Worm (Caenorhabditis elegans) whole organism, L3 larva: ENCODE results near the gene npr-5.

Experiments used
- R02D3.7 ChIP-seq: fragments of 150-350 bp; optimal IDR thresholded peaks from 2 replicates; lab custom pipeline; 2014; ENCODE audit warnings: missing biosample characterization, missing genetic modification characterization
- ama-1 ChIP-seq: fragments of 150-350 bp; optimal IDR thresholded peaks from 2 replicates; lab custom pipeline; 2018
- ceh-28 ChIP-seq: fragments of 150-350 bp; optimal IDR thresholded peaks from 2 replicates; lab custom pipeline; 2014; ENCODE audit warnings: missing biosample characterization, missing genetic modification reagents, missing genetic modification characterization
- ceh-82 ChIP-seq: fragments of 150-350 bp; optimal IDR thresholded peaks from 2 replicates; lab custom pipeline; 2014; ENCODE audit warnings: missing biosample characterization, missing genetic modification characterization
- daf-12 ChIP-seq: fragments of 150-350 bp; optimal IDR thresholded peaks from 2 replicates; lab custom pipeline; 2014; ENCODE audit warnings: missing biosample characterization, missing genetic modification reagents, missing genetic modification characterization
- egl-27 ChIP-seq: sonication (generic microtip); optimal IDR thresholded peaks from 4 replicates; lab custom pipeline; 2017; ENCODE audit warnings: missing biosample characterization, missing genetic modification reagents, missing genetic modification characterization
- egl-5 ChIP-seq: fragments of 150-350 bp; optimal IDR thresholded peaks from 2 replicates; lab custom pipeline; 2017; ENCODE audit warnings: missing biosample characterization, missing genetic modification reagents, missing genetic modification characterization, inconsistent platforms
- elt-2 ChIP-seq: sonication (generic microtip); optimal IDR thresholded peaks from 2 replicates; lab custom pipeline; 2016; ENCODE audit warnings: missing genetic modification reagents, mild to moderate bottlenecking, missing genetic modification characterization, missing compliant biosample characterization
- elt-3 ChIP-seq, 3 experiments: fragments of 150-350 bp in 1 of 3; sonication (generic microtip) in 2 of 3; optimal IDR thresholded peaks; 2 replicates in 2 of 3; 4 replicates in 1 of 3; lab custom pipeline; 2014 to 2017; ENCODE audit warnings: missing biosample characterization in 3 of 3, missing genetic modification characterization in 3 of 3
- fkh-10 ChIP-seq: sonication (generic microtip); optimal IDR thresholded peaks from 2 replicates; lab custom pipeline; 2017; ENCODE audit warnings: missing biosample characterization, missing genetic modification reagents, missing genetic modification characterization
- fkh-2 ChIP-seq: fragments of 150-350 bp; optimal IDR thresholded peaks from 2 replicates; lab custom pipeline; 2014; ENCODE audit warnings: missing biosample characterization, missing genetic modification reagents, missing genetic modification characterization
- fos-1 ChIP-seq: fragments of 150-350 bp; optimal IDR thresholded peaks from 2 replicates; lab custom pipeline; 2014; ENCODE audit warnings: missing biosample characterization, missing genetic modification characterization
- hmg-11 ChIP-seq: sonication (generic microtip); optimal IDR thresholded peaks from 2 replicates; lab custom pipeline; 2016; ENCODE audit warnings: missing genetic modification characterization, missing compliant biosample characterization
- jun-1 ChIP-seq: fragments of 150-350 bp; optimal IDR thresholded peaks from 2 replicates; lab custom pipeline; 2014; ENCODE audit warnings: missing biosample characterization, missing genetic modification reagents, missing genetic modification characterization
- lin-15B ChIP-seq: fragments of 150-350 bp; optimal IDR thresholded peaks from 2 replicates; lab custom pipeline; 2014; ENCODE audit warnings: missing biosample characterization, missing genetic modification characterization
- lsy-12 ChIP-seq: sonication (generic microtip); optimal IDR thresholded peaks from 2 replicates; lab custom pipeline; 2016; ENCODE audit warnings: mild to moderate bottlenecking, missing genetic modification characterization, missing compliant biosample characterization
- mdl-1 ChIP-seq: fragments of 150-350 bp; optimal IDR thresholded peaks from 2 replicates; lab custom pipeline; 2014; ENCODE audit warnings: missing biosample characterization, missing genetic modification characterization
- nfya-1 ChIP-seq: sonication (generic microtip); optimal IDR thresholded peaks from 2 replicates; lab custom pipeline; 2017; ENCODE audit warnings: missing genetic modification characterization, mild to moderate bottlenecking, missing compliant biosample characterization, antibody characterized with exemption, moderate library complexity; ENCODE audit not compliant: insufficient read depth
- nhr-11 ChIP-seq: fragments of 150-350 bp; optimal IDR thresholded peaks from 2 replicates; lab custom pipeline; 2014; ENCODE audit warnings: missing biosample characterization, missing genetic modification characterization
- nhr-12 ChIP-seq: fragments of 150-350 bp; optimal IDR thresholded peaks from 2 replicates; lab custom pipeline; 2014; ENCODE audit warnings: missing biosample characterization, missing genetic modification characterization
- nhr-23 ChIP-seq: fragments of 150-350 bp; optimal IDR thresholded peaks from 2 replicates; lab custom pipeline; 2014; ENCODE audit warnings: missing biosample characterization, missing genetic modification reagents, missing genetic modification characterization
- nhr-237 ChIP-seq: fragments of 150-350 bp; optimal IDR thresholded peaks from 2 replicates; lab custom pipeline; 2014; ENCODE audit warnings: missing biosample characterization, missing genetic modification characterization
- nhr-25 ChIP-seq: sonication (generic microtip); optimal IDR thresholded peaks from 2 replicates; lab custom pipeline; 2017; ENCODE audit warnings: missing biosample characterization, missing genetic modification characterization
- nhr-28 ChIP-seq: fragments of 150-350 bp; optimal IDR thresholded peaks from 2 replicates; lab custom pipeline; 2014; ENCODE audit warnings: missing biosample characterization, missing genetic modification characterization
- nhr-43 ChIP-seq: sonication (generic microtip); optimal IDR thresholded peaks from 2 replicates; lab custom pipeline; 2016; ENCODE audit warnings: mild to moderate bottlenecking, missing genetic modification characterization, missing compliant biosample characterization; ENCODE audit not compliant: poor library complexity, severe bottlenecking
- nhr-77 ChIP-seq: fragments of 150-350 bp; optimal IDR thresholded peaks from 2 replicates; lab custom pipeline; 2014; ENCODE audit warnings: missing biosample characterization, missing genetic modification characterization
- pha-4 ChIP-seq: fragments of 150-350 bp; optimal IDR thresholded peaks from 2 replicates; lab custom pipeline; 2014; ENCODE audit warnings: missing biosample characterization, missing genetic modification reagents, missing genetic modification characterization
- pqm-1 ChIP-seq: fragments of 150-350 bp; optimal IDR thresholded peaks from 2 replicates; lab custom pipeline; 2017; ENCODE audit warnings: missing biosample characterization, missing genetic modification characterization, inconsistent platforms
- skn-1 ChIP-seq: fragments of 150-350 bp; optimal IDR thresholded peaks from 2 replicates; lab custom pipeline; 2014; ENCODE audit warnings: missing biosample characterization, missing genetic modification characterization
- snpc-4 ChIP-seq: fragments of 150-350 bp; optimal IDR thresholded peaks from 2 replicates; lab custom pipeline; 2014; ENCODE audit warnings: missing biosample characterization, missing genetic modification characterization
- tbx-2 ChIP-seq: sonication (generic microtip); optimal IDR thresholded peaks from 2 replicates; lab custom pipeline; 2016; ENCODE audit warnings: mild to moderate bottlenecking, missing genetic modification characterization, missing compliant biosample characterization
- unc-62 ChIP-seq: fragments of 150-350 bp; sonication (generic microtip); optimal IDR thresholded peaks from 4 replicates; lab custom pipeline; 2014; ENCODE audit warnings: missing biosample characterization, missing genetic modification reagents, missing genetic modification characterization
- zag-1 ChIP-seq: fragments of 150-350 bp; optimal IDR thresholded peaks from 2 replicates; lab custom pipeline; 2014; ENCODE audit warnings: missing biosample characterization, missing genetic modification characterization
- ztf-11 ChIP-seq: fragments of 150-350 bp; optimal IDR thresholded peaks from 2 replicates; lab custom pipeline; 2014; ENCODE audit warnings: missing biosample characterization, missing genetic modification characterization
- ztf-4 ChIP-seq: fragments of 150-350 bp; optimal IDR thresholded peaks from 2 replicates; lab custom pipeline; 2014; ENCODE audit warnings: missing biosample characterization, missing genetic modification characterization

Gene npr-5

ce11 chrV:281616-282015 lies at the start of gene npr-5:
npr-5 (minus strand) TSS chrV:281716.
- TF ChIP-seq nfya-1 (tag; lab: Kevin White, UChicago) (no peak), snpc-4 (tag; lab: Kevin White, UChicago) (no peak), skn-1 (tag; lab: Kevin White, UChicago) (no peak), hmg-11 (tag; lab: Kevin White, UChicago) (no peak), fkh-10 (GFP tag; lab: Kevin White, UChicago) (no peak), lsy-12 (tag; lab: Kevin White, UChicago) (no peak), nhr-237 (tag; lab: Kevin White, UChicago) (no peak), zag-1 (tag; lab: Kevin White, UChicago) (no peak), tbx-2 (no peak), nhr-43 (tag; lab: Kevin White, UChicago) (no peak), unc-62 (GFP tag; lab: Kevin White, UChicago) (no peak), nhr-28 (tag; lab: Kevin White, UChicago) (no peak), ceh-82 (tag; lab: Kevin White, UChicago) (no peak)

DNA sequence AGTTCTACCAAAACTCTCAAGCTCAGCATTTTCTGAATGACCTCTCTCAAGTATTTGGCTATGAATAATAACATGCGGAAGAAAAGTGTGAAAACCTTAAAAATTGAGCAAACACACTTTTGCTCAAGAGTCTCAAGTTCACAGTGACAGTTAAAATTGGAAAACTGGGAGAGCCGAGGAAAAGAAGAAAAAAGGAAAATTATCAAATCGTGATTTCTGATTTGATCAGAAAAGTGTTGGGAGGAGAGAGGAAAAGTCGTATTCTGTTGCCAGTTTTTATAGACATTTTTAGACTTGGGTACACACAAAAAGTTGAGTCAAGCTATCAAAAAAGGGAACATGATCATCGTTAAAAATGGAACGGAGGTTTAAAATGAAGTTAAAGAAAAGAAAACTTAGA lies 49.7 kb upstream of the npr-5 start:
- peak; percentile 57 for TF ChIP-seq pqm-1
- peak; percentile 28 for TF ChIP-seq elt-2 (tag; lab: Kevin White, UChicago)
- TF ChIP-seq nhr-28 (tag; lab: Kevin White, UChicago) = no peak
- no peak for TF ChIP-seq fos-1 (tag; lab: Kevin White, UChicago)

DNA sequence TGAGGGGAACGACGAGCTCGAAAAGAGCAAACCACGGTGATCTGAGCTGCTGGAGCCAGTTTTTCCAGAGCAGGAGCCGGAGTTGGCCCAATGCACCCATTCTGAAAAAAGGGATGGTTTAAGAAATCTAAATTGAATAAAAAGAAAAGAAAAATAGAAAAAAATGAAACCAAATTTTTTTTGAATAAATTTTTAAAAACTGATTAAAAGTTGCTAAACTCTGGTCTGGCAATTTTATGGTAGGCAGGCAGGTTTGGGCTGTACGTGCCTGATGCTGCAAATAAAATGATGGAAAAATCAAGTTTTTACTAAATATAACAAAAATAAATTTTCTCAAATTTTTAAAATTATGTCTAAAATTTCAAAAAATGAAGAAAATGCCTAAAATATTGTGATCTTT lies 49.1 kb upstream of the npr-5 start, which contains the start of gene abt-4:
Gene abt-4, minus strand, starts transcription at position 101 of the 400 bp plus-strand sequence.
- TF ChIP-seq egl-5 (tag; lab: Kevin White, UChicago) (no peak), fkh-2 (tag; lab: Kevin White, UChicago) (no peak), ceh-28 (tag; lab: Kevin White, UChicago) (no peak), nhr-12 (tag; lab: Kevin White, UChicago) (no peak), pha-4 (no peak), ceh-82 (tag; lab: Kevin White, UChicago) (no peak), ztf-4 (tag; lab: Kevin White, UChicago) (no peak), pqm-1 (no peak), skn-1 (tag; lab: Kevin White, UChicago) (no peak), fkh-10 (GFP tag; lab: Kevin White, UChicago) (no peak), nhr-77 (tag; lab: Kevin White, UChicago) (no peak), daf-12 (tag; lab: Kevin White, UChicago) (no peak), ama-1 (lab: Kevin White, UChicago) (no peak), nhr-25 (tag; lab: Kevin White, UChicago) (no peak)
- TF ChIP-seq, all 47 proteins: peak for 0

ce11 chrV:320009-320408 lies 38.5 kb upstream of the npr-5 start:
- no peak for TF ChIP-seq lin-15B (tag; lab: Kevin White, UChicago)

ce11 chrV:312421-312820 lies 30.9 kb upstream of the npr-5 start, which contains the start of gene nhr-15:
nhr-15 (plus strand) TSS chrV:312721.
- TF ChIP-seq jun-1 (tag; lab: Kevin White, UChicago) = no peak
- TF ChIP-seq elt-2 (tag; lab: Kevin White, UChicago) = no peak
- TF ChIP-seq nhr-11 (tag; lab: Kevin White, UChicago) = no peak
- no peak for TF ChIP-seq elt-3 (tag; optimal IDR thresholded peaks at IDR 0.05; lab: Kevin White, UChicago)
- TF ChIP-seq unc-62 (GFP tag; lab: Kevin White, UChicago) = no peak
- TF ChIP-seq R02D3.7 (tag; lab: Kevin White, UChicago) = no peak
- TF ChIP-seq egl-27 (tag; lab: Kevin White, UChicago) = no peak
- no peak for TF ChIP-seq nhr-43 (tag; lab: Kevin White, UChicago)
- no peak for TF ChIP-seq daf-12 (tag; lab: Kevin White, UChicago)
- TF ChIP-seq nhr-23 (tag; lab: Kevin White, UChicago) = no peak
- TF ChIP-seq ztf-11 = no peak
- no peak for TF ChIP-seq mdl-1 (tag; lab: Kevin White, UChicago)
- TF ChIP-seq snpc-4 (tag; lab: Kevin White, UChicago) = no peak
